Worm (Caenorhabditis elegans): ENCODE measurements around the gene T11F9.10.
"Not testable (repeated sequence)": the region's sequence is repeated elsewhere in the genome, so short reads cannot be mapped to it uniquely, and the experiment has no call there.

The T11F9.10 gene

DNA sequence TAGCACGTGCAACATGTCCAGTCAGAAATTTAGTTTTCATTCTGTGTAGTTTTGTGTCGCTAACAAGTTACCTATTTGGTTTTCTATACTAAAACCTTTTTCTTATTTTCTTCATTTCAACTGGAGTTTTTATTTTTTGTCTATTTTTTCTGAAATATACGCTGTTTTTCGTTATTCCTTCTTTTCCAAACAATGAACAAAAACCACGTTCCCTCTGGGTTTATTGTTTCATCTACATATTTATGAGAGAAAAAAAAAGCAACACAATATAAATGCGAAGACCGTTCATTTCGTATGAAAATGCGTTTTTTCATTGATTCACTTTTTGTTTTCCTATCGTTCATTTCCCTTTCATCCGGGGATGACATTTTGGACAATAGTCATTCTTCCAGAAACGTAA lies 7.4 kb upstream of the T11F9.10 start, which contains the start of gene T11F9.22:
Gene T11F9.22, plus strand, starts transcription at position 301 of the 400 bp plus-strand sequence.
- no peak for TF ChIP-seq bed-1 (GFP tag; IDR thresholded peaks at IDR 0.05)

DNA sequence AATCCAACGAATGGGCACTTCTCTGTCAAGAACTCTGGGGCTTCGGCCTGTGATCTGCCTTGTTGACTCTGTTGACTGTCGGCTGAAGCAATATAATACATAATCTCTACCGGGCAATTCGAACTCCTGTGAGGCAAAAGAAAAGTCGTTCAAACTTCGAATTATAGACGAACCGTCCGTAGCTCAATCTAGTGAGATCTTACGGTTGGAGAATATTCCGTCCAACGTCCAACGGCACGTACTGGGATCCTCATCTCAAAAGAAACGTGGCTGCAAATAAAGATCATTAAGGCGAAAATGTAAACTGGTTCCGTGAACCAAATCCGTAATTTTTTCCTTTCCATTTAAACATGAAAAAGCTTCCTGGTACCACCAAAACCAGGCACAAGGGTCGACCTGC lies 6.0 kb upstream of the T11F9.10 start, which contains the start of gene T11F9.14:
Gene T11F9.14, minus strand, starts transcription at position 101 of the 400 bp plus-strand sequence.
- not testable (repeated sequence) for TF ChIP-seq nhr-80 (tag; optimal IDR thresholded peaks at IDR 0.05); rpc-1 (optimal IDR thresholded peaks at IDR 0.05); rpc-1 (tag; optimal IDR thresholded peaks at IDR 0.05); aptf-2 (GFP tag; conservative IDR thresholded peaks at IDR 0.05)

DNA sequence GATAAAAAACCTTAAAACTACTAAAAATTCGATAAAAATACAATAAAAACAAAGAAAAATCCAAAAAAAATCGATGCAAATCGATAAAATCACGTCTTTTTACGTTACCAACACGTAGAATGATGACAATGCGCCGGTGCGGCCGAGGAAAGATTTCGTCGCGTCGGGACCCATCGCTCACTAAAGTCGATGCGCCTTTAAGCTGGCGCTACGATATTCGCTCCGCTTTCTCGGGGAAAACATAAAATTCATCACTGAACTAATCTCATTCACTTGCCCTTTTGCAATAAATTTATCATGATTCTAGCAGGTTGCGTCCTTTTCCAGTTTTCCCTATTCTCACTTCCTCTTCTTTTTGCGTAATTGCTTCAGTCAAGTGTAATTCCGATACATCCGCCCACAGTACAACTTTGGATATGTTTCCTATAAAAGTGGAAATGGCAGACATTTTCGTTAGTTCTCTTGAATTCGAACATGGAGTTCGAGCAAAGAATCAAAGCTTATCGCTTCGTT lies 3.1 kb upstream of the T11F9.10 start, which contains the start of gene col-157:
Gene col-157, plus strand, starts transcription at position 463 of the 513 bp plus-strand sequence.
- peak; percentile 62 for TF ChIP-seq lsl-1 (GFP tag; optimal IDR thresholded peaks at IDR 0.05)
- peak; percentile 68 for TF ChIP-seq F33H1.4 (GFP tag; IDR thresholded peaks at IDR 0.05)
- TF ChIP-seq madf-6 (GFP tag; IDR thresholded peaks at IDR 0.05), result peak; percentile 33; the same call in 1 of the 2 replicates

DNA sequence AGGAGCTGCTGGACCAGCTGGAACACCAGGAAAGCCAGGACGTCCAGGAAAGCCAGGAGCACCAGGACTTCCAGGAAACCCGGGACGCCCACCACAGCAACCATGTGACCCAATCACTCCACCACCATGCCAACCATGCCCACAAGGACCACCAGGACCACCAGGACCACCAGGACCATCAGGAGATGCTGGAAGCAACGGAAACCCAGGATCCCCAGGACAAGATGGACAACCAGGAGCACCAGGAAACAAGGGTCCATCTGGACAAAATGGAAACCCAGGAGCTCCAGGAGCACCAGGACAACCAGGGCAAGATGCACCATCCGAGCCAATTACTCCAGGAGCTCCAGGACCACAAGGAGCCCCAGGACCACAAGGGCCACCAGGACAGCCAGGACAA lies 2.4 kb upstream of the T11F9.10 start:
- TF ChIP-seq unc-130 (GFP tag; optimal IDR thresholded peaks at IDR 0.05) (no peak), ccch-3 (GFP tag; optimal IDR thresholded peaks at IDR 0.05) (no peak), hmg-20 (GFP tag; IDR thresholded peaks at IDR 0.05) (0 out of 2 replicates have a peak, but pooled peaks have one; percentile 6), bed-1 (GFP tag; IDR thresholded peaks at IDR 0.05) (no peak), zfh-2 (GFP tag; conservative IDR thresholded peaks at IDR 0.05) (peak; percentile 65), snpc-4 (GFP tag; optimal IDR thresholded peaks at IDR 0.05) (no peak), snpc-4 (tag; optimal IDR thresholded peaks at IDR 0.05) (no peak), F33H1.4 (GFP tag; IDR thresholded peaks at IDR 0.05) (no peak), egrh-3 (GFP tag; IDR thresholded peaks at IDR 0.05) (peak; percentile 62; the same call in 1 of the 2 replicates)

DNA sequence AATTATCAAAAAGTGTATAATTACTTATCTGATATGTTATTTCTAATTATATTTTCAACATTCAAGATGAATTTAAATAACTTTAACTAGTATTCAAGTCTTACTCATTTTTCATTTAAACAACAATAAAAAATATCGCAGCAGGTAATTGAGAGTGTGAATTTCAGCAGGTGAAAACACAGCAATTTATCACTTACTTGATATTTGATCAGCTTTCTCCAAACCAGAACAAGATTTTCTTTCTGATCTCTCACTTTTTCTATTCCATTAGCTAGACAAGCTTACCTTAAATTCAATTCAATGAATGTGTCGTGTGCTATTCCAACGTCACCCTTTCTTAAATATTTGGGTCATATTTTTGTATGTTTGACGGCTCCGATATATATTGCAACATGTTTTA lies 1.2 kb upstream of the T11F9.10 start, which contains the start of gene srh-1:
Gene srh-1, plus strand, starts transcription at position 301 of the 400 bp plus-strand sequence.
- TF ChIP-seq F37B4.10 (GFP tag; IDR thresholded peaks at IDR 0.05), result no peak
- no peak for TF ChIP-seq somi-1 (GFP tag; optimal IDR thresholded peaks at IDR 0.05)
- TF ChIP-seq die-1 (tag; optimal IDR thresholded peaks at IDR 0.05), result no peak
- no peak for TF ChIP-seq ceh-91 (GFP tag; IDR thresholded peaks at IDR 0.05)
- no peak for TF ChIP-seq nfya-1 (tag; optimal IDR thresholded peaks at IDR 0.05; ENCODE audit: borderline replicate concordance, insufficient read depth)
- TF ChIP-seq attf-5 (GFP tag; optimal IDR thresholded peaks at IDR 0.05), result no peak
- TF ChIP-seq mes-4 (tag; optimal IDR thresholded peaks at IDR 0.05), result no peak
- TF ChIP-seq lin-54 (GFP tag; optimal IDR thresholded peaks at IDR 0.05), result no peak
- no peak for TF ChIP-seq F52B5.7 (tag; optimal IDR thresholded peaks at IDR 0.05)
- TF ChIP-seq T07F8.4 (tag; optimal IDR thresholded peaks at IDR 0.05), result no peak
- no peak for TF ChIP-seq hlh-26 (GFP tag; conservative IDR thresholded peaks at IDR 0.05)
- TF ChIP-seq repo-1 (tag; optimal IDR thresholded peaks at IDR 0.05), result no peak

DNA sequence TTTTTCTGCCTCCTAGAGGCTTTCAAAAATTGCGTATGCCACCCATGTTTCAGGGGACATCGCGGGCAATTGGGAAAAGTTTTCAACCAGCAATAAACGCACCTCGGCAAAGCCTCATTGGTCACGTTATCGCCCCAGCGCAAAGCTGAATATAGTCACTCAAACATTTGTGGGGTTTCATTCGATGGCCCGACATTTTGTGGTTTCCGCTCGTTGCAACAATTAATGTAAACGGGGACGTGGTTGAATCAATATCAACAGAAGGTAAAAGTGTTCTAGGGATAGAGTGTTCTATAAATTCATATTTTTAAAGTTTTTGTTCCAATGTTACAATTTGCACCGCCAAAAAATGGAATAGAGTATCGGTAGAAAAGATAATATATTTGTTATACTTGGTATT lies 1.5 kb downstream of the T11F9.10 start:
- peak; percentile 66 for TF ChIP-seq snpc-1.1 (tag; optimal IDR thresholded peaks at IDR 0.05; ENCODE audit: insufficient read depth)
- no peak for TF ChIP-seq sea-2 (GFP tag; IDR thresholded peaks at IDR 0.05)
- TF ChIP-seq snpc-4 (GFP tag; optimal IDR thresholded peaks at IDR 0.05), result no peak
- TF ChIP-seq snpc-4 (tag; optimal IDR thresholded peaks at IDR 0.05), result peak in 3 of 4 experiments; percentile 2 to 83 (median 70)

Measured in whole organism, young adult.